Fruit fly (Drosophila melanogaster): ENCODE measurements around the gene GCS1.

dm6 chrX:11355708-11356174 is 7.9 kb upstream of the GCS1 start, which contains the start of gene dsh:
- TF ChIP-seq CG2202 (tag; optimal IDR thresholded peaks at IDR 0.05) (no peak), cad (GFP tag; optimal IDR thresholded peaks at IDR 0.05) (no peak), bsh (GFP tag; optimal IDR thresholded peaks at IDR 0.05) (peak in 1 of 2 experiments; percentile 1), CG13424 (tag; optimal IDR thresholded peaks at IDR 0.05) (no peak), CG7556 (GFP tag; optimal IDR thresholded peaks at IDR 0.05) (no peak), fd102C (GFP tag; optimal IDR thresholded peaks at IDR 0.05) (no peak)
